Fruit fly (Drosophila melanogaster): ENCODE results near the gene cona.

cona gene

DNA sequence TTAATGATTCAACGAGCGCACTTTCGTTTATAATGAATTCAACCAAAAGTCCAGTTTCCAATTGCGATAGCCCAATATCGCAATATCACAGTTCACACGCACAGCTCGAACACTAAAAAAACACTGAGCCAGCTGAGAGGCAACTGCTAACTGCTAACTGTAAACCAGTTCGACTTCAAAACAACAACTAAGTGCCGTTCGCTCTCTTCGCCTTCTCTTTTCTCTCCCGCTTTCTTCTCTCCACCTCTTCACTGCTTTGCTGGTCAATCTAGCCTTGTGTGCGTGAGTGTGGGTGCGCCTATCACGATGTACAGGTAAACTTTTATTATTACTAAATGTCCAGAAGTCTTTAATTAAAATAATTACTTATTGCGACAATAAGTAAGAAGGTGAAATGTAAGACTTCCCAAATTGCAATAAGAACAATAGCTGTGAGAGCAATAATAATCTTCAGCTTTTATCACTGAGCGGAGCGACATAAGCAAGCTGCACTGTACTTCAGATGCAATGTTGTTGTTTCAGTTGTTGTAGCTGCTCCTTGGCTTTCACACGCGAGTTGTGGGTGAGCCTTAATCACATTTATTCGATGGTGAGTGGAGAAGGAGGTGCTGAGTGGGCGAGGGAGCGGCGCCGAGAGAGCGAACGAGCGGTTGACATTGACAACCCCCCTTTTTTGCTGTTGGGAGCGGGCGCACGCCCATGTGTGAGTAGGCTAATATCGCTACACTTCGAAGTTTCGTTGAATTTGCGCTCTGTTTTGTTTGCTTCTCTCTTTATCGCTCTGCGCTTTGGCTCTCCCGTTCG, 11.4 kb downstream of the cona start, which contains the start of gene Vti1b (continued):
- TF ChIP-seq CG6683 (GFP tag; optimal IDR thresholded peaks at IDR 0.05): peak; percentile 85
- peak; percentile 76 for TF ChIP-seq Nf-YC (tag; optimal IDR thresholded peaks at IDR 0.05)
- peak; percentile 96 for TF ChIP-seq CG4424 (GFP tag; optimal IDR thresholded peaks at IDR 0.05)
- TF ChIP-seq grau (tag; optimal IDR thresholded peaks at IDR 0.05): peak; percentile 100
- no peak for TF ChIP-seq CG16813 (GFP tag; IDR thresholded peaks at IDR 0.05; ENCODE audit: partially characterized antibody)
- peak; percentile 94 for TF ChIP-seq CG14441 (GFP tag; IDR thresholded peaks at IDR 0.05)
- peak; percentile 92 for TF ChIP-seq Hr3 (GFP tag; optimal IDR thresholded peaks at IDR 0.05)
- no peak for TF ChIP-seq cad (GFP tag; optimal IDR thresholded peaks at IDR 0.05)
- TF ChIP-seq jing (GFP tag; optimal IDR thresholded peaks at IDR 0.05): peak; percentile 91
- TF ChIP-seq lilli (GFP tag; optimal IDR thresholded peaks at IDR 0.05): peak; percentile 97
- peak; percentile 94 for TF ChIP-seq ab (GFP tag; optimal IDR thresholded peaks at IDR 0.05)
- peak; percentile 85 for TF ChIP-seq CG13296 (GFP tag; optimal IDR thresholded peaks at IDR 0.05)
- peak in 1 of 2 experiments; percentile 92 for TF ChIP-seq Eip74EF (GFP tag; optimal IDR thresholded peaks at IDR 0.05)
- peak in 1 of 2 experiments; percentile 89 for TF ChIP-seq Hr78 (GFP tag; optimal IDR thresholded peaks at IDR 0.05)
- TF ChIP-seq insv (GFP tag; optimal IDR thresholded peaks at IDR 0.05): peak in 1 of 2 experiments; percentile 47
- peak; percentile 94 for TF ChIP-seq lmd (GFP tag; IDR thresholded peaks at IDR 0.05)
- peak; percentile 84 for TF ChIP-seq disco-r (GFP tag; optimal IDR thresholded peaks at IDR 0.05)
- TF ChIP-seq cwo (GFP tag; optimal IDR thresholded peaks at IDR 0.05): peak; percentile 95
- peak; percentile 87 for TF ChIP-seq Taf1 (GFP tag; IDR thresholded peaks at IDR 0.05)
- peak; percentile 85 for TF ChIP-seq CG17568 (GFP tag; optimal IDR thresholded peaks at IDR 0.05)
- 0 out of 2 replicates have a peak, but pooled peaks have one; percentile 37 for TF ChIP-seq cas (GFP tag; IDR thresholded peaks at IDR 0.05)
- peak; percentile 88 for TF ChIP-seq CG13775 (GFP tag; optimal IDR thresholded peaks at IDR 0.05)
- TF ChIP-seq CG12391 (tag; optimal IDR thresholded peaks at IDR 0.05): peak; percentile 96
- peak; percentile 94 for TF ChIP-seq phol (tag; optimal IDR thresholded peaks at IDR 0.05)
- TF ChIP-seq Mrtf (GFP tag; IDR thresholded peaks at IDR 0.05): peak; percentile 85
- peak; percentile 94 for TF ChIP-seq Dad (GFP tag; optimal IDR thresholded peaks at IDR 0.05)
- TF ChIP-seq Dip3 (GFP tag; optimal IDR thresholded peaks at IDR 0.05): peak; percentile 92
- peak; percentile 89 for TF ChIP-seq zen (tag; optimal IDR thresholded peaks at IDR 0.05)
- TF ChIP-seq CG11398 (GFP tag; optimal IDR thresholded peaks at IDR 0.05): peak; percentile 86
- peak; percentile 90 for TF ChIP-seq tio (GFP tag; optimal IDR thresholded peaks at IDR 0.05)
- TF ChIP-seq CG14965 (GFP tag; optimal IDR thresholded peaks at IDR 0.05; ENCODE audit: borderline replicate concordance): peak; percentile 61
- TF ChIP-seq z (GFP tag; IDR thresholded peaks at IDR 0.05): peak; percentile 61; the same call in 1 of the 3 replicates
- TF ChIP-seq CG15011 (GFP tag; optimal IDR thresholded peaks at IDR 0.05): peak; percentile 85
- TF ChIP-seq tap (tag; optimal IDR thresholded peaks at IDR 0.05): peak; percentile 94
- TF ChIP-seq nerfin-2 (GFP tag; IDR thresholded peaks at IDR 0.05; ENCODE audit: partially characterized antibody): no peak
- TF ChIP-seq CG4820 (GFP tag; optimal IDR thresholded peaks at IDR 0.05): peak; percentile 95
- peak; percentile 94 for TF ChIP-seq H2.0 (GFP tag; IDR thresholded peaks at IDR 0.05)
- TF ChIP-seq kah (GFP tag; optimal IDR thresholded peaks at IDR 0.05): peak; percentile 67
- peak; percentile 57 for TF ChIP-seq psq (GFP tag; optimal IDR thresholded peaks at IDR 0.05)
- peak; percentile 72 for TF ChIP-seq slou (GFP tag; optimal IDR thresholded peaks at IDR 0.05)
- TF ChIP-seq bbx (GFP tag; IDR thresholded peaks at IDR 0.05; ENCODE audit: partially characterized antibody): no peak
- peak; percentile 56 for TF ChIP-seq CG34376 (GFP tag; optimal IDR thresholded peaks at IDR 0.05)
- TF ChIP-seq CG9876 (GFP tag; optimal IDR thresholded peaks at IDR 0.05): peak; percentile 85
- peak; percentile 87 for TF ChIP-seq ap (GFP tag; IDR thresholded peaks at IDR 0.05)
- peak; percentile 89 for TF ChIP-seq CG10959 (GFP tag; IDR thresholded peaks at IDR 0.05)
- TF ChIP-seq ken (GFP tag; IDR thresholded peaks at IDR 0.05): peak; percentile 94
- TF ChIP-seq CG2889 (GFP tag; IDR thresholded peaks at IDR 0.05): peak; percentile 85; the same call in 2 of the 3 replicates
- no peak for TF ChIP-seq CG42726 (GFP tag; IDR thresholded peaks at IDR 0.05; ENCODE audit: partially characterized antibody)
